Worm (Caenorhabditis elegans) whole organism, late embryonic: ENCODE results near the gene R02E4.3.

Experiments used
- F13H6.1 ChIP-seq: sonication (generic microtip); optimal IDR thresholded peaks from 2 replicates; lab custom pipeline; 2016; ENCODE audit warnings: missing genetic modification characterization, missing compliant biosample characterization
- K09A11.1 ChIP-seq: sonication (generic microtip); optimal IDR thresholded peaks from 2 replicates; lab custom pipeline; 2017; ENCODE audit warnings: antibody characterized with exemption, mild to moderate bottlenecking, missing genetic modification characterization, missing compliant biosample characterization; ENCODE audit not compliant: insufficient read depth
- ama-1 ChIP-seq: fragments of 150-350 bp; optimal IDR thresholded peaks from 2 replicates; lab custom pipeline; 2014
- ceh-14 ChIP-seq: sonication (generic microtip); optimal IDR thresholded peaks from 2 replicates; lab custom pipeline; 2016; ENCODE audit warnings: missing genotype, missing genetic modification characterization, missing compliant biosample characterization
- ceh-19 ChIP-seq: fragments of 200-800 bp; sonication (Bioruptor generic); optimal IDR thresholded peaks from 2 replicates; lab custom pipeline; 2018; ENCODE audit warnings: mild to moderate bottlenecking, missing genetic modification characterization, missing compliant biosample characterization
- ceh-2 ChIP-seq: sonication (generic microtip); optimal IDR thresholded peaks from 2 replicates; lab custom pipeline; 2016; ENCODE audit warnings: missing genotype, missing genetic modification characterization, missing compliant biosample characterization
- ceh-31 ChIP-seq: sonication (generic microtip); optimal IDR thresholded peaks from 2 replicates; lab custom pipeline; 2016; ENCODE audit warnings: missing genetic modification characterization, missing compliant biosample characterization
- ceh-34 ChIP-seq: sonication (generic microtip); optimal IDR thresholded peaks from 2 replicates; lab custom pipeline; 2016; ENCODE audit warnings: mild to moderate bottlenecking, missing genetic modification characterization, missing compliant biosample characterization
- ceh-45 ChIP-seq: fragments of 200-800 bp; sonication (Bioruptor generic); IDR thresholded peaks from 2 replicates; pipeline ENCODE4 v1.3.6; 2022; ENCODE audit warnings: missing genetic modification reagents, missing genetic modification characterization, missing compliant biosample characterization
- ceh-48 ChIP-seq: sonication (generic microtip); optimal IDR thresholded peaks from 2 replicates; lab custom pipeline; 2016; ENCODE audit warnings: missing genetic modification characterization, inconsistent platforms, missing compliant biosample characterization
- ceh-9 ChIP-seq: sonication (generic microtip); optimal IDR thresholded peaks from 2 replicates; lab custom pipeline; 2016; ENCODE audit warnings: mild to moderate bottlenecking, missing genetic modification characterization, inconsistent platforms, missing compliant biosample characterization
- dmd-4 ChIP-seq: sonication (generic microtip); optimal IDR thresholded peaks from 2 replicates; lab custom pipeline; 2016; ENCODE audit warnings: borderline replicate concordance, missing genetic modification characterization, missing compliant biosample characterization
- dve-1 ChIP-seq: sonication (generic microtip); optimal IDR thresholded peaks from 2 replicates; lab custom pipeline; 2017; ENCODE audit warnings: antibody characterized with exemption, mild to moderate bottlenecking, missing genetic modification characterization, missing compliant biosample characterization
- elt-2 ChIP-seq: sonication (generic microtip); optimal IDR thresholded peaks from 2 replicates; lab custom pipeline; 2016; ENCODE audit warnings: missing genetic modification reagents, missing genetic modification characterization, missing compliant biosample characterization
- eyg-1 ChIP-seq: sonication (generic microtip); optimal IDR thresholded peaks from 2 replicates; lab custom pipeline; 2016; ENCODE audit warnings: missing genotype, missing genetic modification characterization, missing compliant biosample characterization
- gmeb-2 ChIP-seq: sonication (generic microtip); optimal IDR thresholded peaks from 2 replicates; lab custom pipeline; 2016; ENCODE audit warnings: missing genetic modification characterization, inconsistent platforms, missing compliant biosample characterization
- hlh-13 ChIP-seq: fragments of 200-800 bp; sonication (Bioruptor generic); optimal IDR thresholded peaks from 2 replicates; lab custom pipeline; 2018; ENCODE audit warnings: mild to moderate bottlenecking, missing genetic modification characterization, missing compliant biosample characterization
- hlh-8 ChIP-seq: sonication (generic microtip); optimal IDR thresholded peaks from 2 replicates; lab custom pipeline; 2016; ENCODE audit warnings: missing genotype, missing genetic modification characterization, missing compliant biosample characterization
- lim-6 ChIP-seq: sonication (generic microtip); optimal IDR thresholded peaks from 2 replicates; lab custom pipeline; 2016; ENCODE audit warnings: missing genetic modification characterization, missing compliant biosample characterization
- madf-2 ChIP-seq: sonication (generic microtip); optimal IDR thresholded peaks from 2 replicates; lab custom pipeline; 2017; ENCODE audit warnings: missing genetic modification characterization, missing compliant biosample characterization
- nfya-1 ChIP-seq: sonication (generic microtip); optimal IDR thresholded peaks from 2 replicates; lab custom pipeline; 2017; ENCODE audit warnings: missing genetic modification characterization, mild to moderate bottlenecking, missing compliant biosample characterization, antibody characterized with exemption, moderate library complexity
- nhr-11 ChIP-seq: fragments of 150-350 bp; optimal IDR thresholded peaks from 2 replicates; lab custom pipeline; 2014; ENCODE audit warnings: missing biosample characterization, missing genetic modification characterization
- npax-4 ChIP-seq: sonication (generic microtip); optimal IDR thresholded peaks from 2 replicates; lab custom pipeline; 2016; ENCODE audit warnings: missing genetic modification characterization, missing compliant biosample characterization
- pag-3 ChIP-seq: sonication (generic microtip); optimal IDR thresholded peaks from 2 replicates; lab custom pipeline; 2016; ENCODE audit warnings: missing compliant biosample characterization, missing genetic modification characterization, borderline replicate concordance
- pax-1 ChIP-seq: fragments of 150-350 bp; optimal IDR thresholded peaks from 2 replicates; lab custom pipeline; 2014; ENCODE audit warnings: missing biosample characterization, missing genetic modification characterization
- pha-2 ChIP-seq: sonication (generic microtip); optimal IDR thresholded peaks from 2 replicates; lab custom pipeline; 2017; ENCODE audit warnings: mild to moderate bottlenecking, missing genetic modification characterization, missing compliant biosample characterization
- pqm-1 ChIP-seq: sonication (generic microtip); optimal IDR thresholded peaks from 2 replicates; lab custom pipeline; 2016; ENCODE audit warnings: missing genetic modification characterization, missing compliant biosample characterization
- sox-2 ChIP-seq: fragments of 200-800 bp; sonication (Bioruptor generic); IDR thresholded peaks from 2 replicates; pipeline ENCODE4 v1.3.6; 2022; ENCODE audit warnings: missing genetic modification reagents, missing genetic modification characterization, missing compliant biosample characterization
- syd-9 ChIP-seq: sonication (generic microtip); optimal IDR thresholded peaks from 2 replicates; lab custom pipeline; 2016; ENCODE audit warnings: mild to moderate bottlenecking, missing genetic modification characterization, moderate library complexity, missing compliant biosample characterization
- tbx-2 ChIP-seq: sonication (generic microtip); optimal IDR thresholded peaks from 2 replicates; lab custom pipeline; 2016; ENCODE audit warnings: missing genetic modification characterization, missing compliant biosample characterization
- ttx-3 ChIP-seq: sonication (generic microtip); optimal IDR thresholded peaks from 2 replicates; lab custom pipeline; 2016; ENCODE audit warnings: missing genetic modification reagents, missing genetic modification characterization, missing compliant biosample characterization
- unc-3 ChIP-seq, 2 experiments: fragments of 200-800 bp in 1 of 2; sonication (Bioruptor generic) in 1 of 2; sonication (generic microtip) in 1 of 2; conservative IDR thresholded peaks in 1 of 2; optimal IDR thresholded peaks in 1 of 2; 2 replicates each; pipeline versions ENCODE4 v1.3.6 to Lab custom; 2016 to 2022; ENCODE audit warnings: missing compliant biosample characterization in 2 of 2, missing genetic modification characterization in 2 of 2, missing genetic modification reagents in 1 of 2
- unc-42 ChIP-seq: sonication (generic microtip); optimal IDR thresholded peaks from 2 replicates; lab custom pipeline; 2016; ENCODE audit warnings: missing genotype, missing genetic modification characterization, missing compliant biosample characterization
- unc-55 ChIP-seq: sonication (generic microtip); optimal IDR thresholded peaks from 2 replicates; lab custom pipeline; 2017; ENCODE audit warnings: missing biosample characterization, missing genetic modification reagents, missing genetic modification characterization
- unc-86 ChIP-seq: sonication (generic microtip); optimal IDR thresholded peaks from 2 replicates; lab custom pipeline; 2016; ENCODE audit warnings: missing genetic modification characterization, missing compliant biosample characterization
- zip-5 ChIP-seq: sonication (generic microtip); optimal IDR thresholded peaks from 2 replicates; lab custom pipeline; 2016; ENCODE audit warnings: missing genetic modification characterization, missing compliant biosample characterization
- ztf-16 ChIP-seq: sonication (generic microtip); optimal IDR thresholded peaks from 2 replicates; lab custom pipeline; 2017; ENCODE audit warnings: missing genetic modification characterization, missing compliant biosample characterization

The R02E4.3 gene

DNA sequence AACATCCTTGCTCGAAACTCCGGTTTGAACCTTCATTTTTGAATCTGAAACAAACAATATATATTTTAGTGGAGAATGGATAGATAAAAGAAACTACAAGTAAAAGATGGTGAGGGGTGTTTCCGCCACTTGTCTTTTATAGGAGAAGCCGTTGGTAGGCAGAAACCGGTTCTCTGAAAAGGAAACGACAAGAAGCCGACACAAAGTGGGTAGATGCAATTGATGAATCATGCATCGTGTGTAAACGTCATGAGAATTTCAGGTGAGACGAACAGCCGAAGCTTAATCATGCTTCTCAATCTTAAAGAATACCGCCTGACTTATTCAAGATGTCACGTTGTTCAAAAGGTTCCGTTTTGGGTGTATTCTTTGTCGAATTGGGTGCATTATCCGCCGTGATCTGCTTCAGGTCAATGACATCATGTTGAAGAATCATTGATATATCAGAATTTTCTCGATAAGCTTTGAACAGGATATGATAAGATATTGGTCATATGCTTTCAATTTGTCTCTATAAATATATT lies at the start of gene R02E4.3:
R02E4.3 (minus strand) TSS at position 51 of the 524 bp plus-strand sequence.
- TF ChIP-seq ceh-19 (GFP tag; lab: Kevin White, UChicago) = no peak
- TF ChIP-seq unc-55 (GFP tag; lab: Kevin White, UChicago) = no peak
- TF ChIP-seq ttx-3 (tag; lab: Kevin White, UChicago) = no peak
- no peak for TF ChIP-seq K09A11.1 (tag; lab: Kevin White, UChicago)
- no peak for TF ChIP-seq F13H6.1 (tag; lab: Kevin White, UChicago)
- TF ChIP-seq elt-2 (tag; lab: Kevin White, UChicago) = no peak
- no peak for TF ChIP-seq ceh-48 (tag; lab: Kevin White, UChicago)
- TF ChIP-seq unc-3 (GFP tag; conservative IDR thresholded peaks at IDR 0.05; lab: Robert Waterston, UW) = no peak
- no peak for TF ChIP-seq unc-3 (tag; optimal IDR thresholded peaks at IDR 0.05; lab: Kevin White, UChicago)
- TF ChIP-seq sox-2 (GFP tag; lab: Robert Waterston, UW) = no peak
- no peak for TF ChIP-seq ceh-9 (tag; lab: Kevin White, UChicago)
- TF ChIP-seq npax-4 (tag; lab: Kevin White, UChicago) = no peak
- no peak for TF ChIP-seq eyg-1
- no peak for TF ChIP-seq dmd-4 (tag; lab: Kevin White, UChicago)
- no peak for TF ChIP-seq unc-86 (tag; lab: Kevin White, UChicago)
- TF ChIP-seq ceh-14 (tag; lab: Kevin White, UChicago) = no peak
- TF ChIP-seq zip-5 (tag; lab: Kevin White, UChicago) = no peak
- no peak for TF ChIP-seq madf-2 (tag; lab: Kevin White, UChicago)
- no peak for TF ChIP-seq dve-1
- no peak for TF ChIP-seq ceh-45 (GFP tag; lab: Robert Waterston, UW)

ce11 chrX:4151206-4151605 lies 49.3 kb upstream of the R02E4.3 start:
- peak; percentile 21 for TF ChIP-seq ceh-31
- TF ChIP-seq nfya-1 (tag; lab: Kevin White, UChicago) = no peak

DNA sequence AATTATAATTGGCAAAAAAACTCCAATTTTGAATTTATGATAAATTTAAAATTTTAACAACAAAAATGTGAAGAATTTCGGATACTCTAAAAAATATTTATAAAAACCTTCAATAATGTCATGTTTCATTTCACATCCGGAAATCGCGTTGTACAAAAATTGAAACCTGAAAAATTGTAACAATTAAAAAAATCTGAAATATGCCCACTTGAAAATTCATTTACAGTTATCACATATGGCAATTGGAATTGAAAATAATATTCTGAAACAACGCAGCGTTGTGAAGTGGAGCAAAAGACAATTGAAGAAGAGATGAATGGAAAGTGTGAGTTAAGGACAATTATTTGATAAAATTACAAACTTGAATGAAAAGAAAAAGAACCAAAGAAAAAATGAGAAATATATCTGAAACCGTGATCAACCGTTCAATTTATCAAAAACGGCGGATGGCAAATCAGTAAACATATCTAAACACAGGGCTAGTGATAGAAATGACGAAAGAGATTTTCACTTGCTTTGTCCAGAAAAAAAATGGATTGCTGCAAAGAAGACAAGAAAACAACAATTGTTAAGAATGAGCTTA lies 46.6 kb upstream of the R02E4.3 start:
- no peak for TF ChIP-seq pha-2 (tag; lab: Kevin White, UChicago)
- no peak for TF ChIP-seq madf-2 (tag; lab: Kevin White, UChicago)
- no peak for TF ChIP-seq ceh-34 (tag; lab: Kevin White, UChicago)
- no peak for TF ChIP-seq tbx-2 (tag; lab: Kevin White, UChicago)
- no peak for TF ChIP-seq pqm-1 (tag; lab: Kevin White, UChicago)
- TF ChIP-seq ama-1 = no peak
- no peak for TF ChIP-seq ceh-2 (tag; lab: Kevin White, UChicago)
- TF ChIP-seq nhr-11 (tag; lab: Kevin White, UChicago) = no peak
- TF ChIP-seq pax-1 (tag; lab: Kevin White, UChicago) = no peak
- no peak for TF ChIP-seq syd-9 (tag; lab: Kevin White, UChicago)
- no peak for TF ChIP-seq hlh-13 (GFP tag; lab: Kevin White, UChicago)
- no peak for TF ChIP-seq unc-42 (tag; lab: Kevin White, UChicago)
- TF ChIP-seq ceh-48 (tag; lab: Kevin White, UChicago) = no peak
- TF ChIP-seq gmeb-2 = no peak

ce11 chrX:4147600-4148448 lies 45.9 kb upstream of the R02E4.3 start:
- TF ChIP-seq pag-3 (no peak), ztf-16 (tag; lab: Kevin White, UChicago) (no peak), hlh-8 (tag; lab: Kevin White, UChicago) (no peak), lim-6 (tag; lab: Kevin White, UChicago) (no peak)
